Fruit fly (Drosophila melanogaster) whole organism, pupa: ENCODE measurements around the gene CG43251.

Source experiments
- CG10348 ChIP-seq: fragments of 200-800 bp; sonication (Bioruptor generic); IDR thresholded peaks from 2 replicates; pipeline ENCODE4 v1.3.6; 2022; ENCODE audit warnings: missing biosample characterization, missing genetic modification characterization
- CG12605 ChIP-seq: fragments of 200-800 bp; sonication (Bioruptor generic); IDR thresholded peaks from 2 replicates; pipeline ENCODE4 v1.3.6; 2022; ENCODE audit warnings: missing biosample characterization, missing genetic modification characterization
- CG14655 ChIP-seq: fragments of 200-800 bp; sonication (Bioruptor generic); optimal IDR thresholded peaks from 3 replicates; lab custom pipeline; 2017; ENCODE audit warnings: mild to moderate bottlenecking, missing biosample characterization, missing genetic modification reagents, missing genetic modification characterization
- CG15710 ChIP-seq: fragments of 200-800 bp; sonication (Bioruptor generic); optimal IDR thresholded peaks from 2 replicates; lab custom pipeline; 2018; ENCODE audit warnings: missing biosample characterization, mild to moderate bottlenecking, missing genetic modification characterization, moderate library complexity
- CG17806 ChIP-seq: fragments of 200-800 bp; sonication (Bioruptor generic); optimal IDR thresholded peaks from 2 replicates; lab custom pipeline; 2018; ENCODE audit warnings: missing biosample characterization, mild to moderate bottlenecking, missing genetic modification characterization, moderate library complexity
- CG32121 ChIP-seq: fragments of 200-800 bp; sonication (Bioruptor generic); IDR thresholded peaks from 2 replicates; pipeline ENCODE4 v1.3.6; 2022; ENCODE audit warnings: missing biosample characterization, missing genetic modification characterization
- CG4496 ChIP-seq: fragments of 200-800 bp; sonication (Bioruptor generic); IDR thresholded peaks from 3 replicates; pipeline ENCODE4 v1.3.6; 2022; ENCODE audit warnings: missing biosample characterization, missing genetic modification characterization
- CG8301 ChIP-seq: fragments of 200-800 bp; sonication (Bioruptor generic); optimal IDR thresholded peaks from 2 replicates; lab custom pipeline; 2018; ENCODE audit warnings: missing biosample characterization, mild to moderate bottlenecking, missing genetic modification characterization
- EcR ChIP-seq: fragments of 200-800 bp; sonication (Bioruptor generic); optimal IDR thresholded peaks from 3 replicates; lab custom pipeline; 2019; ENCODE audit warnings: missing biosample characterization, missing genetic modification characterization, mild to moderate bottlenecking, moderate library complexity, missing genetic modification reagents
- Pif1B ChIP-seq: fragments of 200-800 bp; sonication (Bioruptor generic); optimal IDR thresholded peaks from 3 replicates; lab custom pipeline; 2016; ENCODE audit warnings: missing biosample characterization, missing genetic modification characterization
- Snoo ChIP-seq: fragments of 200-800 bp; sonication (Bioruptor generic); optimal IDR thresholded peaks from 3 replicates; lab custom pipeline; 2017; ENCODE audit warnings: missing biosample characterization, mild to moderate bottlenecking, missing genetic modification characterization, inconsistent platforms
- fd96Ca ChIP-seq: fragments of 200-800 bp; sonication (Bioruptor generic); IDR thresholded peaks from 3 replicates; pipeline ENCODE4 v1.3.6; 2022; ENCODE audit warnings: missing biosample characterization, missing genetic modification characterization
- gl ChIP-seq: fragments of 200-800 bp; sonication (Bioruptor generic); optimal IDR thresholded peaks from 2 replicates; lab custom pipeline; 2018; ENCODE audit warnings: missing biosample characterization, mild to moderate bottlenecking, missing genetic modification characterization

DNA sequence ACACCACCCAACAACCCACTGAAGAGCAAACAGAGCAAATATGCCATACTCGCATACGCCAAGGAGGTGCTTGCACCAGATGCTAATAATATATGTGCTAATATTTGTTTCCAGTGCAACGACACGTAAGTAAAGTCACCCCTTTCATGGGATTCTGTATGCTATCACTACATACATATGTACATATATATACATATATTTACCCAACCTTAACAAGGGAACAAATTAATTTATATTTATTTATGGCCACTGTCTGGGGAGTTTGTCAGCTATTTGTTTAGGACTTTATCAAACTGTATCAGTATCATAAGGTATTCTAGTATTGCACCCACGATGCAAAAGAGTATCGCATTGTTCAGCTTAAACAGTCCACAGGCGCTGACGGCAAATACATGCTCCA, 21.3 kb upstream of the CG43251 start:
- TF ChIP-seq gl (peak; percentile 13), CG8301 (tag; lab: Kevin White, UChicago) (no peak), CG12605 (GFP tag; lab: Robert Waterston, UW) (no peak), Snoo (tag; lab: Kevin White, UChicago) (no peak), CG32121 (GFP tag; lab: Robert Waterston, UW) (no peak), Pif1B (GFP tag; lab: Kevin White, UChicago) (no peak), CG4496 (GFP tag; lab: Robert Waterston, UW) (0 out of 3 replicates have a peak, but pooled peaks have one; percentile 37), fd96Ca (GFP tag; lab: Robert Waterston, UW) (no peak), CG17806 (tag; lab: Kevin White, UChicago) (no peak), EcR (GFP tag; lab: Kevin White, UChicago) (peak; percentile 47), CG10348 (GFP tag; lab: Robert Waterston, UW) (no peak), CG14655 (GFP tag; lab: Kevin White, UChicago) (no peak), CG15710 (tag; lab: Kevin White, UChicago) (no peak)
